Fruit fly (Drosophila melanogaster) whole organism, embryonic: ENCODE data around the gene Tace.
A peak's percentile ranks its signal among the peaks of the same experiment; 100 is the strongest.

ENCODE experiments used
- BtbVII ChIP-seq: fragments of 200-800 bp; sonication (Bioruptor generic); optimal IDR thresholded peaks from 3 replicates; lab custom pipeline; 2017; ENCODE audit warnings: missing biosample characterization, mild to moderate bottlenecking, missing genetic modification characterization
- CG10543 ChIP-seq: fragments of 200-800 bp; sonication (Bioruptor generic); optimal IDR thresholded peaks from 3 replicates; lab custom pipeline; 2017; ENCODE audit warnings: missing biosample characterization, mild to moderate bottlenecking, missing genetic modification characterization, moderate library complexity
- CG12659 ChIP-seq: fragments of 200-800 bp; sonication (Bioruptor generic); optimal IDR thresholded peaks from 3 replicates; lab custom pipeline; 2017; ENCODE audit warnings: mild to moderate bottlenecking, missing biosample characterization, missing genetic modification reagents, missing genetic modification characterization
- CG12769 ChIP-seq: fragments of 200-800 bp; sonication (Bioruptor generic); optimal IDR thresholded peaks from 2 replicates; lab custom pipeline; 2019; ENCODE audit warnings: missing biosample characterization, mild to moderate bottlenecking, missing genetic modification characterization, moderate library complexity
- CG13123 ChIP-seq: fragments of 200-800 bp; sonication (Bioruptor generic); optimal IDR thresholded peaks from 2 replicates; lab custom pipeline; 2016; ENCODE audit warnings: missing biosample characterization, missing genetic modification characterization
- CG13296 ChIP-seq: fragments of 200-800 bp; sonication (Bioruptor generic); optimal IDR thresholded peaks from 3 replicates; lab custom pipeline; 2018; ENCODE audit warnings: missing biosample characterization, mild to moderate bottlenecking, missing genetic modification characterization
- CG13894 ChIP-seq: fragments of 200-800 bp; sonication (Bioruptor generic); optimal IDR thresholded peaks from 3 replicates; lab custom pipeline; 2018; ENCODE audit warnings: missing biosample characterization, mild to moderate bottlenecking, missing genetic modification characterization, moderate library complexity
- CG14050 ChIP-seq: fragments of 200-800 bp; sonication (Bioruptor generic); IDR thresholded peaks from 3 replicates; pipeline ENCODE4 v1.3.6; 2022; ENCODE audit warnings: missing biosample characterization, missing genetic modification characterization
- CG15269 ChIP-seq: fragments of 200-800 bp; sonication (Bioruptor generic); optimal IDR thresholded peaks from 2 replicates; lab custom pipeline; 2018; ENCODE audit warnings: missing biosample characterization, mild to moderate bottlenecking, missing genetic modification characterization, moderate library complexity
- CG15479 ChIP-seq: fragments of 200-800 bp; sonication (Bioruptor generic); optimal IDR thresholded peaks from 3 replicates; lab custom pipeline; 2019; ENCODE audit warnings: missing biosample characterization, mild to moderate bottlenecking, missing genetic modification characterization, moderate library complexity
- CG15514 ChIP-seq: fragments of 200-800 bp; sonication (Bioruptor generic); optimal IDR thresholded peaks from 3 replicates; lab custom pipeline; 2017; ENCODE audit warnings: missing biosample characterization, missing genetic modification characterization, mild to moderate bottlenecking, moderate library complexity, missing genetic modification reagents
- CG1602 ChIP-seq: fragments of 200-800 bp; sonication (Bioruptor generic); optimal IDR thresholded peaks from 3 replicates; lab custom pipeline; 2016; ENCODE audit warnings: missing biosample characterization, missing genetic modification characterization
- CG17385 ChIP-seq: fragments of 200-800 bp; sonication (Bioruptor generic); optimal IDR thresholded peaks from 3 replicates; lab custom pipeline; 2018; ENCODE audit warnings: missing biosample characterization, mild to moderate bottlenecking, missing genetic modification characterization
- CG1832 ChIP-seq: fragments of 200-800 bp; sonication (Bioruptor generic); optimal IDR thresholded peaks from 2 replicates; lab custom pipeline; 2017; ENCODE audit warnings: missing biosample characterization, mild to moderate bottlenecking, missing genetic modification characterization, inconsistent platforms
- CG18476 ChIP-seq: fragments of 200-800 bp; sonication (Bioruptor generic); optimal IDR thresholded peaks from 2 replicates; lab custom pipeline; 2016; ENCODE audit warnings: missing biosample characterization, mild to moderate bottlenecking, missing genetic modification characterization
- CG2129 ChIP-seq: fragments of 200-800 bp; sonication (Bioruptor generic); IDR thresholded peaks from 2 replicates; pipeline ENCODE4 v1.3.6; 2022; ENCODE audit warnings: missing biosample characterization, missing genetic modification characterization; ENCODE audit not compliant: partially characterized antibody
- CG3163 ChIP-seq: fragments of 200-800 bp; sonication (Bioruptor generic); optimal IDR thresholded peaks from 3 replicates; lab custom pipeline; 2016; ENCODE audit warnings: missing biosample characterization, missing genetic modification characterization
- CG34376 ChIP-seq: fragments of 200-800 bp; sonication (Bioruptor generic); optimal IDR thresholded peaks from 2 replicates; lab custom pipeline; 2018; ENCODE audit warnings: missing biosample characterization, mild to moderate bottlenecking, missing genetic modification characterization
- CG4424 ChIP-seq: fragments of 200-800 bp; sonication (Bioruptor generic); optimal IDR thresholded peaks from 3 replicates; lab custom pipeline; 2016; ENCODE audit warnings: missing biosample characterization, missing genetic modification characterization
- CG5180 ChIP-seq: fragments of 200-800 bp; sonication (Bioruptor generic); optimal IDR thresholded peaks from 3 replicates; lab custom pipeline; 2017; ENCODE audit warnings: missing biosample characterization, missing genetic modification characterization, mild to moderate bottlenecking, moderate library complexity, missing genetic modification reagents
- CG6765 ChIP-seq: fragments of 200-800 bp; sonication (Bioruptor generic); optimal IDR thresholded peaks from 3 replicates; lab custom pipeline; 2017; ENCODE audit warnings: missing biosample characterization, mild to moderate bottlenecking, missing genetic modification characterization
- CG6813 ChIP-seq: fragments of 200-800 bp; sonication (Bioruptor generic); optimal IDR thresholded peaks from 2 replicates; lab custom pipeline; 2017; ENCODE audit warnings: missing biosample characterization, missing genetic modification characterization, mild to moderate bottlenecking, moderate library complexity, missing genetic modification reagents
- Camta ChIP-seq: fragments of 200-800 bp; sonication (Bioruptor generic); optimal IDR thresholded peaks from 2 replicates; lab custom pipeline; 2016; ENCODE audit warnings: missing biosample characterization, missing genetic modification characterization
- Eip74EF ChIP-seq, 2 experiments: fragments of 200-800 bp in 1 of 2; fragments of >200 bp in 1 of 2; sonication (Bioruptor generic) in 1 of 2; optimal IDR thresholded peaks; 2 replicates each; lab custom pipeline; 2017 to 2019; ENCODE audit warnings: missing biosample characterization in 2 of 2, missing genetic modification characterization in 2 of 2, mild to moderate bottlenecking in 1 of 2, moderate library complexity in 1 of 2
- Fer1 ChIP-seq: fragments of 200-800 bp; sonication (Bioruptor generic); optimal IDR thresholded peaks from 2 replicates; lab custom pipeline; 2017; ENCODE audit warnings: missing biosample characterization, mild to moderate bottlenecking, missing genetic modification characterization
- Kr ChIP-seq: fragments of 200-800 bp; sonication (Bioruptor generic); optimal IDR thresholded peaks from 2 replicates; lab custom pipeline; 2017; ENCODE audit warnings: missing biosample characterization, mild to moderate bottlenecking, missing genetic modification characterization
- Max ChIP-seq: fragments of 200-800 bp; sonication (Bioruptor generic); optimal IDR thresholded peaks from 2 replicates; lab custom pipeline; 2016; ENCODE audit warnings: missing biosample characterization, mild to moderate bottlenecking, missing genetic modification characterization
- abd-A ChIP-seq: fragments of 200-800 bp; sonication (Bioruptor generic); optimal IDR thresholded peaks from 3 replicates; lab custom pipeline; 2019; ENCODE audit warnings: missing biosample characterization, mild to moderate bottlenecking, missing genetic modification characterization, moderate library complexity
- aop ChIP-seq: fragments of 200-800 bp; sonication (Bioruptor generic); IDR thresholded peaks from 2 replicates; pipeline ENCODE4 v1.3.6; 2022; ENCODE audit warnings: missing biosample characterization, missing genetic modification characterization
- cas ChIP-seq: fragments of 200-800 bp; sonication (Bioruptor generic); IDR thresholded peaks from 2 replicates; pipeline ENCODE4 v1.3.6; 2022; ENCODE audit warnings: missing biosample characterization, missing genetic modification characterization
- caup ChIP-seq: fragments of 200-800 bp; sonication (Bioruptor generic); optimal IDR thresholded peaks from 3 replicates; lab custom pipeline; 2017; ENCODE audit warnings: missing biosample characterization, mild to moderate bottlenecking, missing genetic modification characterization, moderate library complexity; ENCODE audit not compliant: severe bottlenecking
- chinmo ChIP-seq: fragments of 200-800 bp; sonication (Bioruptor generic); IDR thresholded peaks from 4 replicates; pipeline ENCODE4 v1.3.6; 2022; ENCODE audit warnings: missing biosample characterization, missing genetic modification characterization; ENCODE audit not compliant: partially characterized antibody
- ci ChIP-seq: fragments of 200-800 bp; sonication (Bioruptor generic); IDR thresholded peaks from 3 replicates; pipeline ENCODE4 v1.3.6; 2022; ENCODE audit warnings: missing biosample characterization, missing genetic modification characterization
- gfzf ChIP-seq: fragments of 200-800 bp; sonication (Bioruptor generic); optimal IDR thresholded peaks from 2 replicates; lab custom pipeline; 2016; ENCODE audit warnings: missing biosample characterization, mild to moderate bottlenecking, missing genetic modification characterization, moderate library complexity
- grn ChIP-seq: fragments of 200-800 bp; sonication (Bioruptor generic); optimal IDR thresholded peaks from 3 replicates; lab custom pipeline; 2017; ENCODE audit warnings: missing biosample characterization, missing genetic modification characterization
- gsb-n ChIP-seq: fragments of 200-800 bp; sonication (Bioruptor generic); optimal IDR thresholded peaks from 3 replicates; lab custom pipeline; 2018; ENCODE audit warnings: missing biosample characterization, mild to moderate bottlenecking, missing genetic modification characterization
- klu ChIP-seq: fragments of 200-800 bp; sonication (Bioruptor generic); IDR thresholded peaks from 2 replicates; pipeline ENCODE4 v1.3.6; 2022; ENCODE audit warnings: missing biosample characterization, missing genetic modification characterization
- lmd ChIP-seq: fragments of 200-800 bp; sonication (Bioruptor generic); IDR thresholded peaks from 2 replicates; pipeline ENCODE4 v1.3.6; 2022; ENCODE audit warnings: missing biosample characterization, missing genetic modification characterization
- luna ChIP-seq: fragments of 200-800 bp; sonication (Bioruptor generic); optimal IDR thresholded peaks from 2 replicates; lab custom pipeline; 2016; ENCODE audit warnings: missing biosample characterization, missing genetic modification characterization
- mirr ChIP-seq: fragments of 200-800 bp; sonication (Bioruptor generic); optimal IDR thresholded peaks from 3 replicates; lab custom pipeline; 2018; ENCODE audit warnings: missing biosample characterization, mild to moderate bottlenecking, missing genetic modification characterization
- pfk ChIP-seq: fragments of 200-800 bp; sonication (Bioruptor generic); optimal IDR thresholded peaks from 2 replicates; lab custom pipeline; 2018; ENCODE audit warnings: missing biosample characterization, mild to moderate bottlenecking, missing genetic modification characterization, moderate library complexity
- pros ChIP-seq: fragments of 200-800 bp; sonication (Bioruptor generic); optimal IDR thresholded peaks from 3 replicates; lab custom pipeline; 2019; ENCODE audit warnings: missing biosample characterization, mild to moderate bottlenecking, missing genetic modification characterization, moderate library complexity
- pzg ChIP-seq: fragments of 200-800 bp; sonication (Bioruptor generic); optimal IDR thresholded peaks from 3 replicates; lab custom pipeline; 2018; ENCODE audit warnings: missing biosample characterization, mild to moderate bottlenecking, missing genetic modification characterization, moderate library complexity
- ranshi ChIP-seq: fragments of 200-800 bp; sonication (Bioruptor generic); IDR thresholded peaks from 2 replicates; pipeline ENCODE4 v1.3.6; 2022; ENCODE audit warnings: missing biosample characterization, missing genetic modification characterization
- run ChIP-seq: fragments of 200-800 bp; sonication (Bioruptor generic); optimal IDR thresholded peaks from 3 replicates; lab custom pipeline; 2018; ENCODE audit warnings: missing biosample characterization, mild to moderate bottlenecking, missing genetic modification characterization
- sd ChIP-seq: fragments of 200-800 bp; sonication (Bioruptor generic); optimal IDR thresholded peaks from 3 replicates; lab custom pipeline; 2018; ENCODE audit warnings: missing biosample characterization, mild to moderate bottlenecking, missing genetic modification characterization, moderate library complexity
- sens ChIP-seq: fragments of 200-800 bp; sonication (Bioruptor generic); peaks from one replicate; lab custom pipeline; 2016; ENCODE audit warnings: missing biosample characterization, missing genetic modification characterization
- trem ChIP-seq: fragments of 200-800 bp; optimal IDR thresholded peaks from 3 replicates; lab custom pipeline; 2019; ENCODE audit warnings: missing biosample characterization, mild to moderate bottlenecking, missing genetic modification characterization, moderate library complexity

Gene Tace

DNA sequence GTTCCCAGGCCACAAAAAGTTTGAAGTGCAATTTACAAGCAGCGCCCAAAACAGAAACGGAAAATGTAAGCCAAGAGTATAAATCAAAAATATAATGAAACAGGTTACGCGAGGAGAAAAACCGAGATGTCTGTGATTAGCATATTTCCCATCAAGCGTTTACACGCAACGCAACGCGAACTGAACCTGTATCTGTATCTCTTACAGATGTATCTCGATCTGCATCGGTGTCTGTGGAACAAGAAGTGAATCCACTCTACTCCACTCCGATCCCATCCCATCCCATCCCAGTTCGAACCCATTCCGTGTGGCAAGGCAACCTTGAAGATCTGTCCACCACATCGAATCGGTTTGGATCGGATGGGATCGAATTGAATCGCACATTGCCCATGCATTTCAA, 16.4 kb upstream of the Tace start (continued):
- TF ChIP-seq ranshi (GFP tag; lab: Robert Waterston, UW), result no peak
- TF ChIP-seq grn, result peak; percentile 74
- no peak for TF ChIP-seq CG13123 (GFP tag; lab: Kevin White, UChicago)
- TF ChIP-seq lmd, result no peak
- peak; percentile 87 for TF ChIP-seq CG12769 (tag; lab: Kevin White, UChicago)
- no peak for TF ChIP-seq run (tag; lab: Kevin White, UChicago)
- TF ChIP-seq pzg (GFP tag; lab: Kevin White, UChicago), result no peak
- no peak for TF ChIP-seq CG12659 (GFP tag; lab: Kevin White, UChicago)
- TF ChIP-seq CG18476 (GFP tag; lab: Kevin White, UChicago), result no peak
- no peak for TF ChIP-seq CG15479 (GFP tag; lab: Kevin White, UChicago)
- no peak for TF ChIP-seq pfk (GFP tag; lab: Kevin White, UChicago)
- no peak for TF ChIP-seq CG3163 (GFP tag; lab: Kevin White, UChicago)
- peak; percentile 18 for TF ChIP-seq gsb-n (tag; lab: Kevin White, UChicago)
- no peak for TF ChIP-seq CG4424 (GFP tag; lab: Kevin White, UChicago)
- peak; percentile 40 for TF ChIP-seq pros (GFP tag; lab: Kevin White, UChicago)
- peak; percentile 59 for TF ChIP-seq abd-A (tag; lab: Kevin White, UChicago)
- no peak for TF ChIP-seq ci (GFP tag; lab: Robert Waterston, UW)
- peak; percentile 51 for TF ChIP-seq CG15269
- no peak for TF ChIP-seq CG2129
- no peak for TF ChIP-seq Max (GFP tag; lab: Kevin White, UChicago)
- TF ChIP-seq aop (GFP tag; lab: Robert Waterston, UW), result no peak

DNA sequence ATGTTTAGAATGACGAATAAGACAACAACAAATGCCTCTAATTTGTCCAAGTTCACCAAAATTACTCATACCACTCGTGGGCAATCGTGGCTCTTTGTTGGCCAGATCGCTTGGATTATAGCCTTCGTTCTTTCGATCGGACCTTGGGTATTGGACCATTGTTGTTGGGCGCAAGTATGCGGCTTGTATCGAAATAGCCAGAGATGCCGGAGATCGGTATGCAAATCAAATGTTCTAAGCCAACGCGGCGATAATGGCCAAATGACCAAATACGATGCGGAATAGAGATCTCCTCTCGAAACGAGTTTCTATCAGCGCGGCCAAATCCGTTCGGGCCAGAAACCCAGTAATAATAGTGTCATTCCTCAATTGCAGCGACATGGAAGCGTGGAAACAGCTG, 15.1 kb upstream of the Tace start:
- TF ChIP-seq CG13894, result peak; percentile 39
- TF ChIP-seq gfzf (GFP tag; lab: Kevin White, UChicago), result no peak
- peak; percentile 93 for TF ChIP-seq sd (tag; lab: Kevin White, UChicago)
- TF ChIP-seq CG12769 (tag; lab: Kevin White, UChicago), result peak; percentile 4
- TF ChIP-seq chinmo (GFP tag; lab: Robert Waterston, UW), result peak; percentile 56; the same call in 1 of the 4 replicates
- TF ChIP-seq, all 482 proteins: peak for 4

DNA sequence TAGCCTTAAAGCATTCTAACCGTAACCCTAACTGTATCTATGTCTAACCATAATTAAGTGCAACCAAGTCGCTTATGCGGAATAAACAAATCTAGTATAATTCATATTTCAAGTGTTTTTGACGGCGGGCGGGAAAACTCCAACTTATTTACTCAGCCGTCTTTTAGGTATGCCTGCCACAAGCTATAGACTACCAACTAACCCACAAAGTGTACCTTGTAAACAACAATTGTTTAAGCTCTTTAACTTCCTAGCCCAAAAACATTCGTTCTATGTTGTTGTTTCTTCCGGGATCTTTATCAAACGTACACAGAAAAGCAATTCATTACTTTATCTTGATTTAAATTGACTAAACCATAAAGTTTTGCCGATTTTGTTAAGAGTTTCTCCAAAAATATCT, 9.6 kb upstream of the Tace start:
- TF ChIP-seq CG14050 (GFP tag; lab: Robert Waterston, UW) (no peak), Fer1 (GFP tag; lab: Kevin White, UChicago) (peak; percentile 58), CG1832 (no peak), luna (GFP tag; lab: Kevin White, UChicago) (no peak), Camta (GFP tag; lab: Kevin White, UChicago) (no peak), CG17385 (no peak), CG1602 (no peak), BtbVII (GFP tag; lab: Kevin White, UChicago) (peak; percentile 0), klu (GFP tag; lab: Robert Waterston, UW) (no peak), CG6813 (GFP tag; lab: Kevin White, UChicago) (peak; percentile 33), CG15514 (GFP tag; lab: Kevin White, UChicago) (peak; percentile 23), trem (tag; lab: Kevin White, UChicago) (no peak), Eip74EF (GFP tag; optimal IDR thresholded peaks at IDR 0.05; lab: Kevin White, UChicago) (peak in 1 of 2 experiments; percentile 7), CG5180 (GFP tag; lab: Kevin White, UChicago) (no peak), sens (GFP tag; lab: Kevin White, UChicago) (peak; percentile 63), CG34376 (GFP tag; lab: Kevin White, UChicago) (peak; percentile 17), CG13296 (GFP tag; lab: Kevin White, UChicago) (peak; percentile 8), cas (GFP tag; lab: Robert Waterston, UW) (no peak), CG10543 (GFP tag; lab: Kevin White, UChicago) (peak; percentile 4), Kr (GFP tag; lab: Kevin White, UChicago) (no peak), ci (GFP tag; lab: Robert Waterston, UW) (no peak), CG6765 (GFP tag; lab: Kevin White, UChicago) (peak; percentile 50), caup (GFP tag; lab: Kevin White, UChicago) (peak; percentile 38), mirr (GFP tag; lab: Kevin White, UChicago) (peak; percentile 17)
